Fruit fly (Drosophila melanogaster) whole organism, adult: ENCODE data around the gene CG3345.

Experiments used
- CG11617 ChIP-seq: fragments of 200-800 bp; sonication (Bioruptor generic); optimal IDR thresholded peaks from 2 replicates; lab custom pipeline; 2017; ENCODE audit warnings: mild to moderate bottlenecking, missing biosample characterization, missing genetic modification reagents, missing genetic modification characterization
- CG12768 ChIP-seq: fragments of 200-800 bp; sonication (Bioruptor generic); optimal IDR thresholded peaks from 2 replicates; lab custom pipeline; 2017; ENCODE audit warnings: missing biosample characterization, missing genetic modification characterization, mild to moderate bottlenecking, moderate library complexity, missing genetic modification reagents
- CG14711 ChIP-seq: fragments of 200-800 bp; sonication (Bioruptor generic); optimal IDR thresholded peaks from 2 replicates; lab custom pipeline; 2018; ENCODE audit warnings: missing biosample characterization, mild to moderate bottlenecking, missing genetic modification characterization, moderate library complexity
- CG1620 ChIP-seq: fragments of 200-800 bp; sonication (Bioruptor generic); optimal IDR thresholded peaks from 2 replicates; lab custom pipeline; 2016; ENCODE audit warnings: missing biosample characterization, missing genetic modification characterization
- CG33017 ChIP-seq: fragments of 200-800 bp; sonication (Bioruptor generic); optimal IDR thresholded peaks from 2 replicates; lab custom pipeline; 2018; ENCODE audit warnings: missing biosample characterization, mild to moderate bottlenecking, missing genetic modification characterization, moderate library complexity
- CG5204 ChIP-seq: fragments of 200-800 bp; sonication (Bioruptor generic); optimal IDR thresholded peaks from 2 replicates; lab custom pipeline; 2016; ENCODE audit warnings: missing biosample characterization, missing genetic modification characterization
- CG7045 ChIP-seq: fragments of 200-800 bp; sonication (Bioruptor generic); optimal IDR thresholded peaks from 2 replicates; lab custom pipeline; 2017; ENCODE audit warnings: missing biosample characterization, mild to moderate bottlenecking, missing genetic modification characterization
- CG7101 ChIP-seq: fragments of 200-800 bp; sonication (Bioruptor generic); optimal IDR thresholded peaks from 2 replicates; lab custom pipeline; 2018; ENCODE audit warnings: missing biosample characterization, mild to moderate bottlenecking, missing genetic modification characterization, moderate library complexity
- Clk ChIP-seq: fragments of 200-800 bp; sonication (Bioruptor generic); optimal IDR thresholded peaks from 2 replicates; lab custom pipeline; 2017; ENCODE audit warnings: missing biosample characterization, missing genetic modification characterization
- Crg-1 ChIP-seq: fragments of 200-800 bp; sonication (Bioruptor generic); optimal IDR thresholded peaks from 2 replicates; lab custom pipeline; 2016; ENCODE audit warnings: missing biosample characterization, missing genetic modification characterization
- Hr96 ChIP-seq: fragments of 200-800 bp; sonication (Bioruptor generic); optimal IDR thresholded peaks from 2 replicates; lab custom pipeline; 2016; ENCODE audit warnings: missing biosample characterization, missing genetic modification characterization
- Mnt ChIP-seq: fragments of 200-800 bp; sonication (Bioruptor generic); optimal IDR thresholded peaks from 2 replicates; lab custom pipeline; 2016; ENCODE audit warnings: missing biosample characterization, mild to moderate bottlenecking, missing genetic modification characterization
- bab1 ChIP-seq: fragments of 200-800 bp; sonication (Bioruptor generic); optimal IDR thresholded peaks from 3 replicates; lab custom pipeline; 2019; ENCODE audit warnings: missing biosample characterization, mild to moderate bottlenecking, missing genetic modification characterization, moderate library complexity
- cic ChIP-seq: fragments of 200-800 bp; sonication (Bioruptor generic); optimal IDR thresholded peaks from 2 replicates; lab custom pipeline; 2017; ENCODE audit warnings: missing biosample characterization, mild to moderate bottlenecking, missing genetic modification characterization, moderate library complexity
- cnc ChIP-seq, 2 experiments: fragments of >200 bp; optimal IDR thresholded peaks; 2 replicates each; lab custom pipeline; 2017
- kay ChIP-seq: fragments of 200-800 bp; sonication (Bioruptor generic); peaks from one replicate; lab custom pipeline; 2016; ENCODE audit warnings: missing biosample characterization, missing genetic modification characterization, borderline replicate concordance
- ovo ChIP-seq: fragments of 200-800 bp; sonication (Bioruptor generic); optimal IDR thresholded peaks from 2 replicates; lab custom pipeline; 2016; ENCODE audit warnings: missing biosample characterization, missing genetic modification characterization
- pad ChIP-seq: fragments of 200-800 bp; sonication (Bioruptor generic); optimal IDR thresholded peaks from 3 replicates; lab custom pipeline; 2017; ENCODE audit warnings: missing biosample characterization, missing genetic modification characterization, mild to moderate bottlenecking, moderate library complexity, missing genetic modification reagents
- tj ChIP-seq: fragments of 200-800 bp; sonication (Bioruptor generic); optimal IDR thresholded peaks from 3 replicates; lab custom pipeline; 2017; ENCODE audit warnings: missing biosample characterization, mild to moderate bottlenecking, missing genetic modification characterization, moderate library complexity
- toe ChIP-seq: fragments of 200-800 bp; sonication (Bioruptor generic); optimal IDR thresholded peaks from 2 replicates; lab custom pipeline; 2016; ENCODE audit warnings: missing biosample characterization, missing genetic modification characterization

Gene CG3345

dm6 chr2L:278134-278533, 9.2 kb downstream of the CG3345 start, which contains the start of gene CG17078:
CG17078 (minus strand) TSS chr2L:278234.
- TF ChIP-seq CG14711, result no peak
- no peak for TF ChIP-seq CG5204 (GFP tag; lab: Kevin White, UChicago)
- TF ChIP-seq cnc (optimal IDR thresholded peaks at IDR 0.05; lab: Kevin White, UChicago), result no peak
- TF ChIP-seq toe (GFP tag; lab: Kevin White, UChicago), result no peak
- no peak for TF ChIP-seq bab1 (GFP tag; lab: Kevin White, UChicago)
- TF ChIP-seq CG33017 (tag; lab: Kevin White, UChicago), result no peak
- TF ChIP-seq CG7101 (tag; lab: Kevin White, UChicago), result no peak
- TF ChIP-seq Clk (GFP tag; lab: Kevin White, UChicago), result no peak
- TF ChIP-seq CG7045 (GFP tag; lab: Kevin White, UChicago), result no peak
- TF ChIP-seq CG12768 (GFP tag; lab: Kevin White, UChicago), result no peak
- no peak for TF ChIP-seq kay
- TF ChIP-seq CG11617, result no peak
- no peak for TF ChIP-seq CG1620
- TF ChIP-seq tj, result no peak
- no peak for TF ChIP-seq Hr96 (GFP tag; lab: Kevin White, UChicago)
- TF ChIP-seq pad (GFP tag; lab: Kevin White, UChicago), result no peak
- no peak for TF ChIP-seq cic

- TF ChIP-seq bab1 (GFP tag; lab: Kevin White, UChicago), result peak; percentile 88
- peak; percentile 36 for TF ChIP-seq CG7101 (tag; lab: Kevin White, UChicago)
- peak; percentile 27 for TF ChIP-seq Mnt
- TF ChIP-seq CG11617, result peak; percentile 60
- no peak for TF ChIP-seq CG14711
- TF ChIP-seq cic, result peak; percentile 25
- peak; percentile 78 for TF ChIP-seq CG12768 (GFP tag; lab: Kevin White, UChicago)
- peak; percentile 36 for TF ChIP-seq tj
- TF ChIP-seq pad (GFP tag; lab: Kevin White, UChicago), result peak; percentile 19
- TF ChIP-seq CG7045 (GFP tag; lab: Kevin White, UChicago), result no peak
- TF ChIP-seq CG33017 (tag; lab: Kevin White, UChicago), result peak; percentile 9
- TF ChIP-seq ovo, result peak; percentile 46
- no peak for TF ChIP-seq toe (GFP tag; lab: Kevin White, UChicago)
- TF ChIP-seq Hr96 (GFP tag; lab: Kevin White, UChicago), result no peak
- TF ChIP-seq Crg-1 (GFP tag; lab: Kevin White, UChicago), result peak; percentile 50
Measured at dm6 chr2L:283071-283482, 14.2 kb downstream of the CG3345 start, which contains the start of gene CG11601. CG11601 (minus strand) TSS chr2L:283269.

dm6 chr2L:285596-286023, 16.7 kb downstream of the CG3345 start:
- peak; percentile 62 for TF ChIP-seq CG33017 (tag; lab: Kevin White, UChicago)
- TF ChIP-seq CG7045 (GFP tag; lab: Kevin White, UChicago), result peak; percentile 23
- TF ChIP-seq CG12768 (GFP tag; lab: Kevin White, UChicago), result peak; percentile 51
- peak; percentile 39 for TF ChIP-seq bab1 (GFP tag; lab: Kevin White, UChicago)
- TF ChIP-seq pad (GFP tag; lab: Kevin White, UChicago), result peak; percentile 49
- peak; percentile 90 for TF ChIP-seq CG14711
- no peak for TF ChIP-seq ovo
- TF ChIP-seq toe (GFP tag; lab: Kevin White, UChicago), result no peak
- peak; percentile 57 for TF ChIP-seq CG7101 (tag; lab: Kevin White, UChicago)
- no peak for TF ChIP-seq CG1620

dm6 chr2L:286421-286820, 17.5 kb downstream of the CG3345 start:
- no peak for TF ChIP-seq toe (GFP tag; lab: Kevin White, UChicago)
- peak; percentile 51 for TF ChIP-seq Crg-1 (GFP tag; lab: Kevin White, UChicago)
- TF ChIP-seq cic, result peak; percentile 98
- TF ChIP-seq CG5204 (GFP tag; lab: Kevin White, UChicago), result no peak
- TF ChIP-seq CG12768 (GFP tag; lab: Kevin White, UChicago), result peak; percentile 90
- TF ChIP-seq CG11617, result peak; percentile 76
- TF ChIP-seq tj, result peak; percentile 47
- TF ChIP-seq cnc (optimal IDR thresholded peaks at IDR 0.05; lab: Kevin White, UChicago), result no peak
- TF ChIP-seq Clk (GFP tag; lab: Kevin White, UChicago), result peak; percentile 65
- TF ChIP-seq ovo, result peak; percentile 40
- peak; percentile 83 for TF ChIP-seq Mnt
- no peak for TF ChIP-seq bab1 (GFP tag; lab: Kevin White, UChicago)
- TF ChIP-seq CG7045 (GFP tag; lab: Kevin White, UChicago), result peak; percentile 76
- peak; percentile 64 for TF ChIP-seq pad (GFP tag; lab: Kevin White, UChicago)
- peak; percentile 88 for TF ChIP-seq CG33017 (tag; lab: Kevin White, UChicago)
- TF ChIP-seq CG14711, result peak; percentile 60
- TF ChIP-seq Hr96 (GFP tag; lab: Kevin White, UChicago), result no peak
- TF ChIP-seq CG7101 (tag; lab: Kevin White, UChicago), result peak; percentile 85
- no peak for TF ChIP-seq kay
- TF ChIP-seq CG1620, result peak; percentile 52

dm6 chr2L:289044-289443, 20.2 kb downstream of the CG3345 start, which contains the start of gene Amnionless:
Amnionless (minus strand) TSS chr2L:289144.
- no peak for TF ChIP-seq kay

dm6 chr2L:290373-290772, 21.5 kb downstream of the CG3345 start:
- no peak for TF ChIP-seq CG12768 (GFP tag; lab: Kevin White, UChicago)
- TF ChIP-seq cnc (optimal IDR thresholded peaks at IDR 0.05; lab: Kevin White, UChicago), result no peak
- TF ChIP-seq CG1620, result no peak
- no peak for TF ChIP-seq CG33017 (tag; lab: Kevin White, UChicago)

dm6 chr2L:290949-291348, 22.1 kb downstream of the CG3345 start:
- no peak for TF ChIP-seq bab1 (GFP tag; lab: Kevin White, UChicago)
